Worm (Caenorhabditis elegans) whole organism, L2 larva: ENCODE measurements around the gene M01B2.8.

Source experiments
- C34F6.9 ChIP-seq: fragments of 150-350 bp; optimal IDR thresholded peaks from 2 replicates; lab custom pipeline; 2014; ENCODE audit warnings: missing biosample characterization, missing genetic modification characterization
- F13H6.1 ChIP-seq: sonication (generic microtip); optimal IDR thresholded peaks from 2 replicates; lab custom pipeline; 2016; ENCODE audit warnings: missing genetic modification characterization, missing compliant biosample characterization
- R02D3.7 ChIP-seq: fragments of 150-350 bp; optimal IDR thresholded peaks from 2 replicates; lab custom pipeline; 2014; ENCODE audit warnings: missing biosample characterization, missing genetic modification characterization
- Y55F3AM.14 ChIP-seq: fragments of 200-800 bp; sonication (Bioruptor generic); optimal IDR thresholded peaks from 2 replicates; lab custom pipeline; 2018; ENCODE audit warnings: mild to moderate bottlenecking, missing genetic modification characterization, missing compliant biosample characterization
- ZK546.5 ChIP-seq: sonication (generic microtip); optimal IDR thresholded peaks from 2 replicates; lab custom pipeline; 2017; ENCODE audit warnings: missing biosample characterization, missing genetic modification characterization
- alr-1 ChIP-seq: fragments of 150-350 bp; optimal IDR thresholded peaks from 2 replicates; lab custom pipeline; 2014; ENCODE audit warnings: missing biosample characterization, missing genetic modification characterization
- aly-2 ChIP-seq: fragments of 150-350 bp; optimal IDR thresholded peaks from 2 replicates; lab custom pipeline; 2014; ENCODE audit warnings: missing biosample characterization, missing genetic modification characterization
- ama-1 ChIP-seq: fragments of 150-350 bp; optimal IDR thresholded peaks from 2 replicates; lab custom pipeline; 2018; ENCODE audit warnings: inconsistent platforms
- blmp-1 ChIP-seq: sonication (generic microtip); optimal IDR thresholded peaks from 2 replicates; lab custom pipeline; 2017; ENCODE audit warnings: missing genetic modification characterization, mild to moderate bottlenecking, missing compliant biosample characterization, antibody characterized with exemption, moderate library complexity; ENCODE audit not compliant: insufficient read depth
- ceh-82 ChIP-seq: fragments of 150-350 bp; optimal IDR thresholded peaks from 2 replicates; lab custom pipeline; 2014; ENCODE audit warnings: missing biosample characterization, missing genetic modification characterization
- crh-2 ChIP-seq: sonication (generic microtip); optimal IDR thresholded peaks from 2 replicates; lab custom pipeline; 2017; ENCODE audit warnings: missing biosample characterization, missing genetic modification characterization
- dmd-4 ChIP-seq: sonication (generic microtip); optimal IDR thresholded peaks from 2 replicates; lab custom pipeline; 2017; ENCODE audit warnings: missing biosample characterization, missing genetic modification characterization
- egl-27 ChIP-seq: sonication (generic microtip); optimal IDR thresholded peaks from 3 replicates; lab custom pipeline; 2017; ENCODE audit warnings: missing biosample characterization, missing genetic modification reagents, missing genetic modification characterization
- elt-1 ChIP-seq: fragments of 150-350 bp; optimal IDR thresholded peaks from 2 replicates; lab custom pipeline; 2014; ENCODE audit warnings: missing biosample characterization, missing genetic modification characterization
- elt-3 ChIP-seq: sonication (generic microtip); optimal IDR thresholded peaks from 2 replicates; lab custom pipeline; 2017; ENCODE audit warnings: missing biosample characterization, missing genetic modification characterization
- fos-1 ChIP-seq: fragments of 150-350 bp; optimal IDR thresholded peaks from 2 replicates; lab custom pipeline; 2014; ENCODE audit warnings: missing biosample characterization, missing genetic modification characterization
- gmeb-1 ChIP-seq: fragments of 150-350 bp; optimal IDR thresholded peaks from 2 replicates; lab custom pipeline; 2014; ENCODE audit warnings: missing biosample characterization, missing genetic modification characterization
- lin-11 ChIP-seq: fragments of 150-350 bp; sonication (generic microtip); optimal IDR thresholded peaks from 2 replicates; lab custom pipeline; 2014; ENCODE audit warnings: missing biosample characterization, missing genetic modification characterization, inconsistent platforms, mixed read lengths
- lin-13 ChIP-seq: fragments of 150-350 bp; optimal IDR thresholded peaks from 2 replicates; lab custom pipeline; 2014; ENCODE audit warnings: missing biosample characterization, missing genetic modification reagents, missing genetic modification characterization
- lin-39 ChIP-seq: fragments of 150-350 bp; optimal IDR thresholded peaks from 2 replicates; lab custom pipeline; 2014; ENCODE audit warnings: missing biosample characterization, missing genetic modification reagents, missing genetic modification characterization
- lsy-2 ChIP-seq, 2 experiments: fragments of 150-350 bp in 1 of 2; sonication (generic microtip) in 1 of 2; optimal IDR thresholded peaks; 2 replicates each; lab custom pipeline; 2014 to 2017; ENCODE audit warnings: missing biosample characterization in 2 of 2, missing genetic modification characterization in 2 of 2
- mab-5 ChIP-seq: fragments of 150-350 bp; optimal IDR thresholded peaks from 2 replicates; lab custom pipeline; 2014; ENCODE audit warnings: missing biosample characterization, missing genetic modification characterization
- mbf-1 ChIP-seq: sonication (generic microtip); optimal IDR thresholded peaks from 2 replicates; lab custom pipeline; 2017; ENCODE audit warnings: missing biosample characterization, missing genetic modification characterization
- nhr-10 ChIP-seq: sonication (generic microtip); optimal IDR thresholded peaks from 2 replicates; lab custom pipeline; 2017; ENCODE audit warnings: missing biosample characterization, missing genetic modification characterization
- nhr-11 ChIP-seq: fragments of 150-350 bp; optimal IDR thresholded peaks from 2 replicates; lab custom pipeline; 2014; ENCODE audit warnings: missing biosample characterization, missing genetic modification characterization
- nhr-12 ChIP-seq: fragments of 150-350 bp; optimal IDR thresholded peaks from 2 replicates; lab custom pipeline; 2014; ENCODE audit warnings: missing biosample characterization, missing genetic modification characterization
- nhr-129 ChIP-seq: fragments of 150-350 bp; optimal IDR thresholded peaks from 2 replicates; lab custom pipeline; 2014; ENCODE audit warnings: missing biosample characterization, missing genetic modification characterization
- nhr-21 ChIP-seq: fragments of 150-350 bp; optimal IDR thresholded peaks from 2 replicates; lab custom pipeline; 2014; ENCODE audit warnings: missing biosample characterization, missing genetic modification characterization
- nhr-23 ChIP-seq: fragments of 150-350 bp; optimal IDR thresholded peaks from 2 replicates; lab custom pipeline; 2014; ENCODE audit warnings: missing biosample characterization, missing genetic modification reagents, missing genetic modification characterization
- nhr-6 ChIP-seq: fragments of 150-350 bp; optimal IDR thresholded peaks from 2 replicates; lab custom pipeline; 2014; ENCODE audit warnings: missing biosample characterization, missing genetic modification characterization
- peb-1 ChIP-seq: fragments of 150-350 bp; optimal IDR thresholded peaks from 2 replicates; lab custom pipeline; 2014; ENCODE audit warnings: missing biosample characterization, missing genetic modification characterization
- skn-1 ChIP-seq: sonication (generic microtip); optimal IDR thresholded peaks from 2 replicates; lab custom pipeline; 2017; ENCODE audit warnings: missing biosample characterization, missing genetic modification characterization
- sma-3 ChIP-seq: sonication (generic microtip); optimal IDR thresholded peaks from 2 replicates; lab custom pipeline; 2016; ENCODE audit warnings: missing genetic modification reagents, missing genetic modification characterization, missing compliant biosample characterization
- sma-9 ChIP-seq, 2 experiments: fragments of 150-350 bp in 1 of 2; sonication (generic microtip) in 1 of 2; optimal IDR thresholded peaks; 2 replicates each; lab custom pipeline; 2014 to 2016; ENCODE audit warnings: missing genetic modification characterization in 2 of 2, mild to moderate bottlenecking in 1 of 2, missing biosample characterization in 1 of 2, missing compliant biosample characterization in 1 of 2, missing genetic modification reagents in 1 of 2, moderate library complexity in 1 of 2
- snpc-4 ChIP-seq: fragments of 150-350 bp; optimal IDR thresholded peaks from 2 replicates; lab custom pipeline; 2014; ENCODE audit warnings: missing biosample characterization, missing genetic modification characterization
- unc-39 ChIP-seq: fragments of 150-350 bp; optimal IDR thresholded peaks from 2 replicates; lab custom pipeline; 2014; ENCODE audit warnings: missing biosample characterization, missing genetic modification characterization
- unc-55 ChIP-seq: fragments of 150-350 bp; sonication (generic microtip); optimal IDR thresholded peaks from 3 replicates; lab custom pipeline; 2014; ENCODE audit warnings: missing biosample characterization, missing genetic modification reagents, missing genetic modification characterization
- unc-62 ChIP-seq: fragments of 150-350 bp; optimal IDR thresholded peaks from 2 replicates; lab custom pipeline; 2014; ENCODE audit warnings: missing biosample characterization, missing genetic modification reagents, missing genetic modification characterization
- zag-1 ChIP-seq: fragments of 150-350 bp; optimal IDR thresholded peaks from 2 replicates; lab custom pipeline; 2014; ENCODE audit warnings: missing biosample characterization, missing genetic modification characterization
- ztf-1 ChIP-seq: fragments of 200-800 bp; sonication (Bioruptor generic); conservative IDR thresholded peaks from 2 replicates; pipeline ENCODE4 v1.3.6; 2022; ENCODE audit warnings: missing genetic modification characterization, missing compliant biosample characterization
- ztf-11 ChIP-seq: sonication (generic microtip); optimal IDR thresholded peaks from 2 replicates; lab custom pipeline; 2017; ENCODE audit warnings: missing biosample characterization, missing genetic modification characterization

Gene M01B2.8

ce11 chrV:15265814-15266213 is 5.8 kb downstream of the M01B2.8 start, which contains the start of gene M01B2.13:
Gene M01B2.13 (minus strand): TSS chrV:15265914.
- TF ChIP-seq unc-62 (GFP tag; lab: Kevin White, UChicago) (no peak), ztf-1 (GFP tag; lab: Robert Waterston, UW) (no peak), nhr-11 (tag; lab: Kevin White, UChicago) (no peak), alr-1 (tag; lab: Kevin White, UChicago) (no peak), dmd-4 (tag; lab: Kevin White, UChicago) (no peak)

- TF ChIP-seq elt-3 (tag; lab: Kevin White, UChicago) (no peak), gmeb-1 (no peak), nhr-21 (tag; lab: Kevin White, UChicago) (no peak), ZK546.5 (no peak), nhr-129 (tag; lab: Kevin White, UChicago) (no peak), zag-1 (tag; lab: Kevin White, UChicago) (no peak), ztf-11 (tag; lab: Kevin White, UChicago) (no peak), alr-1 (tag; lab: Kevin White, UChicago) (no peak), nhr-12 (no peak), ztf-1 (GFP tag; lab: Robert Waterston, UW) (no peak), lin-39 (tag; lab: Kevin White, UChicago) (no peak), dmd-4 (tag; lab: Kevin White, UChicago) (no peak), peb-1 (tag; lab: Kevin White, UChicago) (no peak)
Measured at ce11 chrV:15267405-15267804, 7.4 kb downstream of the M01B2.8 start, which contains the start of gene T10H4.13. Gene T10H4.13 (minus strand): TSS chrV:15267505.

- no peak for TF ChIP-seq Y55F3AM.14 (GFP tag; lab: Kevin White, UChicago)
- TF ChIP-seq peb-1 (tag; lab: Kevin White, UChicago): no peak
- TF ChIP-seq ztf-11 (tag; lab: Kevin White, UChicago): no peak
- no peak for TF ChIP-seq crh-2 (tag; lab: Kevin White, UChicago)
- no peak for TF ChIP-seq egl-27 (tag; lab: Kevin White, UChicago)
- TF ChIP-seq ztf-1 (GFP tag; lab: Robert Waterston, UW): no peak
- TF ChIP-seq snpc-4: no peak
- no peak for TF ChIP-seq aly-2 (tag; lab: Kevin White, UChicago)
- TF ChIP-seq nhr-23 (tag; lab: Kevin White, UChicago): no peak
- no peak for TF ChIP-seq C34F6.9 (tag; lab: Kevin White, UChicago)
- TF ChIP-seq sma-3 (GFP tag; lab: Kevin White, UChicago): no peak
- no peak for TF ChIP-seq gmeb-1
- no peak for TF ChIP-seq lsy-2 (tag; optimal IDR thresholded peaks at IDR 0.05; lab: Kevin White, UChicago)
- TF ChIP-seq alr-1 (tag; lab: Kevin White, UChicago): no peak
- no peak for TF ChIP-seq ceh-82
- no peak for TF ChIP-seq skn-1 (tag; lab: Kevin White, UChicago)
- TF ChIP-seq sma-9 (GFP tag; optimal IDR thresholded peaks at IDR 0.05; lab: Kevin White, UChicago): no peak
- no peak for TF ChIP-seq sma-9 (tag; optimal IDR thresholded peaks at IDR 0.05; lab: Kevin White, UChicago)
Measured at ce11 chrV:15268302-15268701, 8.3 kb downstream of the M01B2.8 start, which contains the start of gene srw-22. Gene srw-22 (plus strand): TSS chrV:15268602.

- TF ChIP-seq lin-11 (tag; lab: Kevin White, UChicago) (no peak), lin-13 (GFP tag; lab: Kevin White, UChicago) (no peak), skn-1 (tag; lab: Kevin White, UChicago) (no peak), nhr-11 (tag; lab: Kevin White, UChicago) (no peak), egl-27 (tag; lab: Kevin White, UChicago) (no peak), crh-2 (tag; lab: Kevin White, UChicago) (no peak), gmeb-1 (no peak), R02D3.7 (tag; lab: Kevin White, UChicago) (no peak), mbf-1 (no peak), mab-5 (tag; lab: Kevin White, UChicago) (no peak), C34F6.9 (tag; lab: Kevin White, UChicago) (no peak), snpc-4 (no peak), nhr-23 (tag; lab: Kevin White, UChicago) (no peak), sma-3 (GFP tag; lab: Kevin White, UChicago) (no peak)
Measured at ce11 chrV:15272263-15272662, 12.3 kb downstream of the M01B2.8 start, which contains the start of gene T10H4.4. Gene T10H4.4 (minus strand): TSS chrV:15272363.

- TF ChIP-seq F13H6.1 (no peak), lin-13 (GFP tag; lab: Kevin White, UChicago) (no peak), nhr-6 (no peak), egl-27 (tag; lab: Kevin White, UChicago) (no peak), nhr-21 (tag; lab: Kevin White, UChicago) (no peak), nhr-12 (no peak), unc-39 (tag; lab: Kevin White, UChicago) (no peak), lin-39 (tag; lab: Kevin White, UChicago) (no peak), nhr-23 (tag; lab: Kevin White, UChicago) (no peak), alr-1 (tag; lab: Kevin White, UChicago) (no peak), nhr-10 (tag; lab: Kevin White, UChicago) (no peak), fos-1 (no peak), unc-55 (no peak), blmp-1 (tag; lab: Kevin White, UChicago) (no peak), crh-2 (tag; lab: Kevin White, UChicago) (no peak), ama-1 (no peak), nhr-11 (tag; lab: Kevin White, UChicago) (no peak), elt-1 (tag; lab: Kevin White, UChicago) (no peak), aly-2 (tag; lab: Kevin White, UChicago) (no peak), C34F6.9 (tag; lab: Kevin White, UChicago) (no peak)
- TF ChIP-seq, all 48 proteins: peak for 0
Measured at ce11 chrV:15274757-15275156, 14.8 kb downstream of the M01B2.8 start, which contains the start of gene srw-16. Gene srw-16 (minus strand): TSS chrV:15274857.
